Worm (Caenorhabditis elegans): ENCODE results near the gene W09D10.5.

ce11 chrIII:10759050-10760023, 48.0 kb upstream of the W09D10.5 start, which contains the start of gene tasp-1:
- peak; percentile 96 for TF ChIP-seq egrh-3 (GFP tag; IDR thresholded peaks at IDR 0.05)
- TF ChIP-seq lin-35 (GFP tag; optimal IDR thresholded peaks at IDR 0.05): peak; percentile 96 to 100 (median 99)
- TF ChIP-seq mel-28 (tag; optimal IDR thresholded peaks at IDR 0.05; ENCODE audit: borderline replicate concordance): peak; percentile 94
- TF ChIP-seq nfya-1 (tag; optimal IDR thresholded peaks at IDR 0.05; ENCODE audit: borderline replicate concordance, insufficient read depth): no peak

All from whole organism, young adult.